Worm (Caenorhabditis elegans) whole organism, L3 larva: ENCODE measurements around the gene K07H8.2.

Experiments
- aly-2 ChIP-seq: fragments of 150-350 bp; optimal IDR thresholded peaks from 2 replicates; lab custom pipeline; 2014; ENCODE audit warnings: missing biosample characterization, missing genetic modification characterization
- ama-1 ChIP-seq: fragments of 150-350 bp; optimal IDR thresholded peaks from 2 replicates; lab custom pipeline; 2018
- ceh-16 ChIP-seq: sonication (generic microtip); optimal IDR thresholded peaks from 2 replicates; lab custom pipeline; 2017; ENCODE audit warnings: missing biosample characterization, missing genetic modification characterization
- ceh-82 ChIP-seq: fragments of 150-350 bp; optimal IDR thresholded peaks from 2 replicates; lab custom pipeline; 2014; ENCODE audit warnings: missing biosample characterization, missing genetic modification characterization
- elt-3 ChIP-seq, 3 experiments: fragments of 150-350 bp in 1 of 3; sonication (generic microtip) in 2 of 3; optimal IDR thresholded peaks; 2 replicates in 2 of 3; 4 replicates in 1 of 3; lab custom pipeline; 2014 to 2017; ENCODE audit warnings: missing biosample characterization in 3 of 3, missing genetic modification characterization in 3 of 3
- fkh-10 ChIP-seq: sonication (generic microtip); optimal IDR thresholded peaks from 2 replicates; lab custom pipeline; 2017; ENCODE audit warnings: missing biosample characterization, missing genetic modification reagents, missing genetic modification characterization
- mdl-1 ChIP-seq: fragments of 150-350 bp; optimal IDR thresholded peaks from 2 replicates; lab custom pipeline; 2014; ENCODE audit warnings: missing biosample characterization, missing genetic modification characterization
- nhr-11 ChIP-seq: fragments of 150-350 bp; optimal IDR thresholded peaks from 2 replicates; lab custom pipeline; 2014; ENCODE audit warnings: missing biosample characterization, missing genetic modification characterization
- nhr-12 ChIP-seq: fragments of 150-350 bp; optimal IDR thresholded peaks from 2 replicates; lab custom pipeline; 2014; ENCODE audit warnings: missing biosample characterization, missing genetic modification characterization
- nhr-237 ChIP-seq: fragments of 150-350 bp; optimal IDR thresholded peaks from 2 replicates; lab custom pipeline; 2014; ENCODE audit warnings: missing biosample characterization, missing genetic modification characterization
- nhr-28 ChIP-seq: fragments of 150-350 bp; optimal IDR thresholded peaks from 2 replicates; lab custom pipeline; 2014; ENCODE audit warnings: missing biosample characterization, missing genetic modification characterization
- pqm-1 ChIP-seq: fragments of 150-350 bp; optimal IDR thresholded peaks from 2 replicates; lab custom pipeline; 2017; ENCODE audit warnings: missing biosample characterization, missing genetic modification characterization, inconsistent platforms
- unc-62 ChIP-seq: fragments of 150-350 bp; sonication (generic microtip); optimal IDR thresholded peaks from 4 replicates; lab custom pipeline; 2014; ENCODE audit warnings: missing biosample characterization, missing genetic modification reagents, missing genetic modification characterization

ce11 chrIV:8243599-8243998, 47.7 kb upstream of the K07H8.2 start, which contains the start of gene T09A12.8:
- TF ChIP-seq nhr-11 (tag; lab: Kevin White, UChicago): no peak
- no peak for TF ChIP-seq ama-1
- TF ChIP-seq ceh-16: no peak
- no peak for TF ChIP-seq nhr-12 (tag; lab: Kevin White, UChicago)
- no peak for TF ChIP-seq ceh-82 (tag; lab: Kevin White, UChicago)
- no peak for TF ChIP-seq elt-3 (tag; optimal IDR thresholded peaks at IDR 0.05; lab: Kevin White, UChicago)
- no peak for TF ChIP-seq fkh-10 (GFP tag; lab: Kevin White, UChicago)
- TF ChIP-seq nhr-28: no peak
- no peak for TF ChIP-seq aly-2 (tag; lab: Kevin White, UChicago)
- no peak for TF ChIP-seq nhr-237
- no peak for TF ChIP-seq unc-62 (GFP tag; lab: Kevin White, UChicago)
- TF ChIP-seq pqm-1: no peak
- TF ChIP-seq mdl-1 (tag; lab: Kevin White, UChicago): no peak
